Fruit fly (Drosophila melanogaster): ENCODE measurements around the gene Elp1.

Gene Elp1

dm6 chr3R:11639946-11640588, 10.7 kb upstream of the Elp1 start:
- TF ChIP-seq sens (GFP tag) (peak; percentile 38), CG10543 (GFP tag; optimal IDR thresholded peaks at IDR 0.05) (peak; percentile 56), bab2 (GFP tag; optimal IDR thresholded peaks at IDR 0.05) (no peak), br (optimal IDR thresholded peaks at IDR 0.05) (no peak), sna (GFP tag; IDR thresholded peaks at IDR 0.05; ENCODE audit: partially characterized antibody) (no peak), fd102C (GFP tag; optimal IDR thresholded peaks at IDR 0.05) (no peak), Med (GFP tag) (no peak), lola (GFP tag; optimal IDR thresholded peaks at IDR 0.05) (no peak), pros (GFP tag; optimal IDR thresholded peaks at IDR 0.05) (no peak), CG32767 (GFP tag; IDR thresholded peaks at IDR 0.05) (no peak), CG6813 (GFP tag; optimal IDR thresholded peaks at IDR 0.05) (peak; percentile 16), CG31365 (tag; optimal IDR thresholded peaks at IDR 0.05) (no peak), B-H1 (GFP tag; IDR thresholded peaks at IDR 0.05) (no peak), CG12942 (GFP tag; optimal IDR thresholded peaks at IDR 0.05) (no peak), org-1 (GFP tag; optimal IDR thresholded peaks at IDR 0.05) (no peak), Atf6 (GFP tag; IDR thresholded peaks at IDR 0.05) (0 out of 2 replicates have a peak, but pooled peaks have one; percentile 19), Meics (GFP tag; optimal IDR thresholded peaks at IDR 0.05) (peak; percentile 78), ssp (GFP tag; IDR thresholded peaks at IDR 0.05) (no peak), CG10147 (GFP tag; optimal IDR thresholded peaks at IDR 0.05) (no peak), CG1603 (tag; optimal IDR thresholded peaks at IDR 0.05) (no peak), crc (GFP tag; optimal IDR thresholded peaks at IDR 0.05) (no peak), wdn (GFP tag; IDR thresholded peaks at IDR 0.05) (no peak), lbe (GFP tag; optimal IDR thresholded peaks at IDR 0.05) (peak; percentile 10), CG8388 (GFP tag; optimal IDR thresholded peaks at IDR 0.05) (peak; percentile 79), az2 (GFP tag; optimal IDR thresholded peaks at IDR 0.05) (no peak), dan (GFP tag; IDR thresholded peaks at IDR 0.05) (no peak), chinmo (GFP tag; IDR thresholded peaks at IDR 0.05; ENCODE audit: partially characterized antibody) (0 out of 4 replicates have a peak, but pooled peaks have one; percentile 54), sd (tag; optimal IDR thresholded peaks at IDR 0.05) (peak; percentile 72), CG3281 (GFP tag; optimal IDR thresholded peaks at IDR 0.05) (no peak), dimm (GFP tag; IDR thresholded peaks at IDR 0.05) (no peak), mam (GFP tag; optimal IDR thresholded peaks at IDR 0.05) (peak; percentile 5), croc (GFP tag; conservative IDR thresholded peaks at IDR 0.05) (no peak), CG2678 (tag; optimal IDR thresholded peaks at IDR 0.05) (peak; percentile 35), E2f2 (GFP tag; IDR thresholded peaks at IDR 0.05) (no peak), Oli (tag; optimal IDR thresholded peaks at IDR 0.05) (no peak), CG12659 (GFP tag; optimal IDR thresholded peaks at IDR 0.05) (no peak), cad (GFP tag; optimal IDR thresholded peaks at IDR 0.05) (no peak), CG10565 (GFP tag; optimal IDR thresholded peaks at IDR 0.05) (no peak), Lpt (GFP tag; optimal IDR thresholded peaks at IDR 0.05) (no peak), CG34224 (GFP tag; IDR thresholded peaks at IDR 0.05; ENCODE audit: partially characterized antibody) (no peak), ac (GFP tag; optimal IDR thresholded peaks at IDR 0.05) (no peak), CG3407 (GFP tag; optimal IDR thresholded peaks at IDR 0.05) (no peak), CG17829 (tag; optimal IDR thresholded peaks at IDR 0.05) (no peak), ftz-f1 (GFP tag; optimal IDR thresholded peaks at IDR 0.05) (no peak), CG31224 (GFP tag; IDR thresholded peaks at IDR 0.05) (no peak), tin (GFP tag; optimal IDR thresholded peaks at IDR 0.05) (no peak), CG4730 (GFP tag; IDR thresholded peaks at IDR 0.05) (no peak), slbo (GFP tag; IDR thresholded peaks at IDR 0.05) (peak; percentile 33; the same call in 1 of the 2 replicates), lab (GFP tag; optimal IDR thresholded peaks at IDR 0.05) (peak; percentile 25), CG18764 (GFP tag; optimal IDR thresholded peaks at IDR 0.05) (no peak), phol (tag; optimal IDR thresholded peaks at IDR 0.05) (no peak)
